Worm (Caenorhabditis elegans): Measurements from ENCODE around the gene Y71H2AL.4.
A peak's percentile ranks its signal among the peaks of the same experiment; 100 is the strongest.

Y71H2AL.4 gene

DNA sequence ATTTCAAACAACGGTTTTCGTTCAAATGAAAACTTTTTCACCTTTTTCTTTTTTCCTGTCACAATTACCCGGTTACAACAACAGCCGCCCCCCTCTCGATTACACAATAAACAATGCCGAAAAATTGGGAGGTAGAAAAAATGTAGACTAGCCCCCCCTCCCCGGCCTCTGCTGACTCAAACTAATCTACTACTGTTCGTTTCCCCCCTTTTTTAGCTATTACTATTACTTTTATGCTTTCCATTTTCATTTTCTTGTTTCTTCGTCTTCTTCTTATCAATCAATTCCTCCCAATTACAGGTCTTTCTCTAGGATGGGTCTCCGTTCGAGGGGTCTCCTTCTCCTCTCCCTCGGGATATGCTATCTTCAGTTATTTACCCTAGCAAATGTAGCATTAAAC lies 28.4 kb upstream of the Y71H2AL.4 start, which contains the start of gene let-805:
TSS of gene let-805 (plus strand) at position 301 of the 400 bp plus-strand sequence.
- TF ChIP-seq snpc-4 (tag; optimal IDR thresholded peaks at IDR 0.05) (no peak), ceh-43 (GFP tag; optimal IDR thresholded peaks at IDR 0.05) (no peak), pha-4 (tag; optimal IDR thresholded peaks at IDR 0.05) (no peak), ceh-83 (GFP tag; optimal IDR thresholded peaks at IDR 0.05) (no peak), sptf-1 (tag; optimal IDR thresholded peaks at IDR 0.05) (no peak), nhr-12 (tag; optimal IDR thresholded peaks at IDR 0.05) (no peak), mls-2 (tag; optimal IDR thresholded peaks at IDR 0.05) (no peak), lin-13 (tag; optimal IDR thresholded peaks at IDR 0.05) (no peak), tbx-8 (GFP tag; optimal IDR thresholded peaks at IDR 0.05) (no peak), nhr-76 (tag; optimal IDR thresholded peaks at IDR 0.05) (no peak)

DNA sequence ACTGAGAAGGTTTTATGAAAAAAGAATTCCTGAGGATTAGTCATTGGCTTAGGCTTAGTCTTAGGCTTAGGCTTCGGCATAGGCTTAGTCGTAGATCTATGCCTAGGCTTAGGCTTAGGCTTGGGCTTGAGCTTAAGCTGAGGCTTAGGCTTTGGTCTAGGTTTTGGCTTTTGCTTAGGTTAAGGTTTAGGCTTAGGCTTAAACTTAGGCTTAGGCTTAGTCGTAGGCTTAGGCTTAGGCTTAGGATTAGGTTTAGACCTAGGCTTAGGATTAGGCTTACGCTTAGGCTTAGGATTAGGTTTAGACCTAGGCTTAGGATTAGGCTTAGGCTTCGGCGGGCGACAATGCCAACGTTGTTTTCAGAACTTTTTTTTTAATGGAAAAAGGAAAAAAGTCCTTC lies 10.8 kb upstream of the Y71H2AL.4 start:
- no peak for TF ChIP-seq ceh-83 (GFP tag; optimal IDR thresholded peaks at IDR 0.05)
- TF ChIP-seq unc-120 (tag; optimal IDR thresholded peaks at IDR 0.05; ENCODE audit: poor library complexity, severe bottlenecking), result no peak
- no peak for TF ChIP-seq sem-2 (GFP tag; optimal IDR thresholded peaks at IDR 0.05)
- no peak for TF ChIP-seq ceh-43 (GFP tag; optimal IDR thresholded peaks at IDR 0.05)
- no peak for TF ChIP-seq hlh-1 (tag; optimal IDR thresholded peaks at IDR 0.05)
- TF ChIP-seq nhr-237 (tag; optimal IDR thresholded peaks at IDR 0.05), result no peak

DNA sequence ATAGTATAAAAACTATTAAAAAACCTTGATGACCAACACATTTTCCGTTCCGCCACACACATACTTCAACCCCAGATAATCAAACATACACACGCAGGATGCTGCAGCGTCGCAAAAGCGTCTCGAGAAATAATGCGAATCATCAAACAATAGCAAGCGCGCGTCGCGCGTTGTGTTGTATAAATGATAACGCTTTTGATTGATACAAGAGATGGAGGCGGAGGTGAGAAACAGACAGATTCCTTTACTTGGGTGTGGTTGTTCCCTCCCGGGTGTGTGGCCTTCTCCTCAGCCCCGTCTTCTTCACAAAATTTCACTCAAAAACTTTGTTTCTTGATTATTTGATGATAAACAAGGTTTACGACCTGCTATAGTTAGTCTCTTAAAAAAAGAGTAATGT lies 10.1 kb upstream of the Y71H2AL.4 start:
- no peak for TF ChIP-seq mab-5 (tag; optimal IDR thresholded peaks at IDR 0.05)
- no peak for TF ChIP-seq lin-13 (tag; optimal IDR thresholded peaks at IDR 0.05)
- TF ChIP-seq hlh-1 (tag; optimal IDR thresholded peaks at IDR 0.05), result no peak
- TF ChIP-seq unc-120 (tag; optimal IDR thresholded peaks at IDR 0.05; ENCODE audit: poor library complexity, severe bottlenecking), result no peak
- TF ChIP-seq zip-8 (tag; optimal IDR thresholded peaks at IDR 0.05), result no peak
- no peak for TF ChIP-seq cnd-1 (tag; optimal IDR thresholded peaks at IDR 0.05)
- TF ChIP-seq bed-3 (GFP tag; optimal IDR thresholded peaks at IDR 0.05), result no peak
- TF ChIP-seq nhr-237 (tag; optimal IDR thresholded peaks at IDR 0.05), result no peak
- no peak for TF ChIP-seq sem-2 (GFP tag; optimal IDR thresholded peaks at IDR 0.05)
- TF ChIP-seq nhr-2 (tag; optimal IDR thresholded peaks at IDR 0.05), result no peak
- TF ChIP-seq sptf-1 (tag; optimal IDR thresholded peaks at IDR 0.05), result no peak
- TF ChIP-seq mls-2 (tag; optimal IDR thresholded peaks at IDR 0.05), result no peak
- TF ChIP-seq tbx-8 (GFP tag; optimal IDR thresholded peaks at IDR 0.05), result no peak
- no peak for TF ChIP-seq nhr-28 (tag; optimal IDR thresholded peaks at IDR 0.05)
- no peak for TF ChIP-seq nhr-12 (tag; optimal IDR thresholded peaks at IDR 0.05)
- no peak for TF ChIP-seq lsy-2 (tag; optimal IDR thresholded peaks at IDR 0.05)
- TF ChIP-seq ceh-43 (GFP tag; optimal IDR thresholded peaks at IDR 0.05), result no peak

DNA sequence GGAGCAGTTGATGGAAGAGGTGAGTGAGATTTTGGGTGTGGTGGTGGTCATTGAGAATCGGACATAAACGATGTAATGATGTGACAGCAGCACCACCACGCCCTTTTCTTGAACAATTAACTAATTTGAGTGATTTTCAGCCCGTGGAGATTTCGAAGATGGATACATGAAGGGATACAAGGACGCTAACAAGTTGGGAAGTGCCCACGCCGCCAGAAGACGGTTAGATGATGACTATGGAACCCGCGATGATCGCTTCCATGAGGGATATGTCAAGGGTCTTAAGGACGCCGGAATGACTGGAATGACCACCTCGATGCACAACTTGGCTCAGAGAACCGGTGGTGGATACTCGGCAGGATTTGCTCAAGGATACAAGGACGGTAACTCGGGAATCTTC lies 8.2 kb upstream of the Y71H2AL.4 start:
- TF ChIP-seq unc-120 (tag; optimal IDR thresholded peaks at IDR 0.05; ENCODE audit: poor library complexity, severe bottlenecking), result no peak
- TF ChIP-seq ceh-43 (GFP tag; optimal IDR thresholded peaks at IDR 0.05), result no peak
- no peak for TF ChIP-seq elt-1 (tag; optimal IDR thresholded peaks at IDR 0.05; ENCODE audit: borderline replicate concordance, insufficient read depth)
- no peak for TF ChIP-seq elt-3 (tag; optimal IDR thresholded peaks at IDR 0.05)
- no peak for TF ChIP-seq flh-1 (GFP tag; optimal IDR thresholded peaks at IDR 0.05)
- TF ChIP-seq lin-13 (tag; optimal IDR thresholded peaks at IDR 0.05), result no peak
- no peak for TF ChIP-seq nhr-2 (tag; optimal IDR thresholded peaks at IDR 0.05)
- TF ChIP-seq nhr-76 (tag; optimal IDR thresholded peaks at IDR 0.05), result no peak
- TF ChIP-seq cnd-1 (tag; optimal IDR thresholded peaks at IDR 0.05), result no peak
- no peak for TF ChIP-seq unc-62 (GFP tag; optimal IDR thresholded peaks at IDR 0.05)
- TF ChIP-seq drap-1 (GFP tag; optimal IDR thresholded peaks at IDR 0.05), result no peak
- TF ChIP-seq pha-4 (tag; optimal IDR thresholded peaks at IDR 0.05), result no peak
- TF ChIP-seq nhr-12 (tag; optimal IDR thresholded peaks at IDR 0.05), result no peak
- no peak for TF ChIP-seq blmp-1 (tag; optimal IDR thresholded peaks at IDR 0.05)

DNA sequence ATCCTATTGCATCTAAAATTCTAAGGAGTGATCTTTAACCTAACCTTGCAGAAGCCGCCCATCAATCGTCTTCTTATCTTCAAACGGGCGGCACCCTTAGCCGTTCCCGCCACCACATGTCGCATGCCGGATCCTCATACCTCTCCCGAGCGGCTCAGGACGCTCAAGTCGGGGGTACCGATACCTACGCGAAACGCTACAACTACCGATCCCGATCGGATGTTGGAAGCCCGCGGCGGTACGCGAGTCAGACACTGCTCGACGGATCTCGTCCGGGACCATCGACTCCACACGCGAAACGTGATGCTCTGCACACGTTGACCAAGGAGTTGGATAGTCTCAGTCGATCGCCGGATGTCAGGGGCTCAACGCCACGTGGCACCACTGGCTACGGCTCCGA lies 6.8 kb upstream of the Y71H2AL.4 start:
- TF ChIP-seq ceh-83 (GFP tag; optimal IDR thresholded peaks at IDR 0.05) (peak; percentile 22), elt-1 (tag; optimal IDR thresholded peaks at IDR 0.05; ENCODE audit: borderline replicate concordance, insufficient read depth) (no peak)

DNA sequence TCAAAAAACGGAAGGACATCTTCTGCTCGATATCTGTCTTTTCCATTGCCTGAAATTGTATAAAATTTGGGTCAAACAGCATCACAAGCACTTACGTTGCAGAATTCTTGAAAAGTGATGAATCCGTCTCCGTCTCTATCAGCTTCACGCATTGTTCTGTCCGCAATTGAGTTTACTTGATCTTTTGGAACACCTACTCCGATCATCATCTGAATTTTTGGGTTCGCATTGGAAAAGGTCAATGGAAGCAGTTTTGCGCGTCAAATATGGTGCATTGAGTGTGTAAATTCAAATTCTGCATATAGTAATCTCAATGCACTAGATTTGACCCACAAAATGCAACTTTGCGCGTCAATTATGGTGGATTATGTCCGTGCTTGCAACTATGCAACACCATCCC lies 4.6 kb upstream of the Y71H2AL.4 start:
- TF ChIP-seq lin-32 (GFP tag; optimal IDR thresholded peaks at IDR 0.05), result no peak
